Fruit fly (Drosophila melanogaster): ENCODE results near the gene CG14860.
A peak's percentile ranks its signal among the peaks of the same experiment; 100 is the strongest.

CG14860 gene

DNA sequence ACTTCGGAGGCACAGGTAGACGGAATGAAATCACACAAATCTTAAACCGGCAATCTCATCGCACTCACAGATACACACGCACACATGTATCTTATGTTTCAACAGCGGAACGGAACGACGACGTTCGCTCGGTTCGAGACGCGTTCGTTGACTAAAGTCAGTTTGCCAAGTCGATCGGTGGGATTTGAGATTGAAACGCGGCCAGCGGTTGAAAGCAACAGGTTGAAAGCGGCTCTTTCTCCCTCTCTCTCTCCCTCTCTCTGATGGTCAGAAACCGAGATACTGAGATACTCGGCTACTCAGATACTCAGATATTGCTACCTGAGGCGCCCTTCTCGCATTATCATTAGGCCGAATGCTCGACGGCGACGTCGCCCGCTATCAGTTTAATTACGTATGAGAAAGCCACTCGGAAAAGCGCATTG lies 40.8 kb upstream of the CG14860 start (continued):
- no peak for TF ChIP-seq sim (GFP tag; IDR thresholded peaks at IDR 0.05)
- no peak for TF ChIP-seq Fer2 (tag; optimal IDR thresholded peaks at IDR 0.05)
- no peak for TF ChIP-seq CG7786 (GFP tag; optimal IDR thresholded peaks at IDR 0.05)
- TF ChIP-seq CG31224 (GFP tag; IDR thresholded peaks at IDR 0.05): no peak
- TF ChIP-seq scrt (GFP tag; optimal IDR thresholded peaks at IDR 0.05): peak; percentile 69
- TF ChIP-seq CG14014 (GFP tag; IDR thresholded peaks at IDR 0.05): peak; percentile 33; the same call in 1 of the 2 replicates
- peak in 1 of 2 experiments; percentile 28 for TF ChIP-seq insv (GFP tag; optimal IDR thresholded peaks at IDR 0.05)
- no peak for TF ChIP-seq CG8359 (GFP tag; optimal IDR thresholded peaks at IDR 0.05; ENCODE audit: borderline replicate concordance)
- peak; percentile 8 for TF ChIP-seq ATbp (GFP tag; optimal IDR thresholded peaks at IDR 0.05)
- TF ChIP-seq kah (GFP tag; optimal IDR thresholded peaks at IDR 0.05): peak; percentile 41
- TF ChIP-seq usp (GFP tag; optimal IDR thresholded peaks at IDR 0.05): no peak
- TF ChIP-seq CG10462 (GFP tag; optimal IDR thresholded peaks at IDR 0.05): no peak
- TF ChIP-seq CG4617 (GFP tag; optimal IDR thresholded peaks at IDR 0.05; ENCODE audit: borderline replicate concordance): no peak
- no peak for TF ChIP-seq pzg (GFP tag; optimal IDR thresholded peaks at IDR 0.05)
- TF ChIP-seq gcm (GFP tag; optimal IDR thresholded peaks at IDR 0.05): no peak
- no peak for TF ChIP-seq CG14710 (tag; optimal IDR thresholded peaks at IDR 0.05)
- peak; percentile 50; the same call in 1 of the 2 replicates for TF ChIP-seq Atf6 (GFP tag; IDR thresholded peaks at IDR 0.05)
- TF ChIP-seq pho (GFP tag; optimal IDR thresholded peaks at IDR 0.05): peak; percentile 24
- TF ChIP-seq CG6683 (GFP tag; optimal IDR thresholded peaks at IDR 0.05): peak; percentile 62
- peak; percentile 25; the same call in 1 of the 2 replicates for TF ChIP-seq amos (GFP tag; IDR thresholded peaks at IDR 0.05; ENCODE audit: partially characterized antibody)
- peak; percentile 75 for TF ChIP-seq nom (GFP tag; optimal IDR thresholded peaks at IDR 0.05)
- TF ChIP-seq nau (GFP tag; optimal IDR thresholded peaks at IDR 0.05): peak; percentile 24
- no peak for TF ChIP-seq Sry-δ (GFP tag; optimal IDR thresholded peaks at IDR 0.05)
- 0 out of 2 replicates have a peak, but pooled peaks have one; percentile 8 for TF ChIP-seq CG10959 (GFP tag; IDR thresholded peaks at IDR 0.05)
- no peak for TF ChIP-seq crp (GFP tag; optimal IDR thresholded peaks at IDR 0.05)
- no peak for TF ChIP-seq ato (GFP tag; IDR thresholded peaks at IDR 0.05; ENCODE audit: partially characterized antibody)
- 0 out of 2 replicates have a peak, but pooled peaks have one; percentile 29 for TF ChIP-seq wdn (GFP tag; IDR thresholded peaks at IDR 0.05)
- no peak for TF ChIP-seq Tbp (GFP tag; optimal IDR thresholded peaks at IDR 0.05)
- peak; percentile 19 for TF ChIP-seq NfI (GFP tag; optimal IDR thresholded peaks at IDR 0.05)
- no peak for TF ChIP-seq al (GFP tag; IDR thresholded peaks at IDR 0.05)
- no peak for TF ChIP-seq CG10654 (GFP tag; optimal IDR thresholded peaks at IDR 0.05)
- no peak for TF ChIP-seq Bdp1 (GFP tag; optimal IDR thresholded peaks at IDR 0.05)
- TF ChIP-seq tll (GFP tag; optimal IDR thresholded peaks at IDR 0.05): peak in 1 of 2 experiments; percentile 97
- TF ChIP-seq CG15514 (GFP tag; optimal IDR thresholded peaks at IDR 0.05): peak; percentile 68
- TF ChIP-seq mirr (GFP tag; optimal IDR thresholded peaks at IDR 0.05): peak; percentile 88
- TF ChIP-seq Vsx1 (GFP tag; optimal IDR thresholded peaks at IDR 0.05): peak; percentile 72
- TF ChIP-seq Dad (GFP tag; optimal IDR thresholded peaks at IDR 0.05): no peak
- TF ChIP-seq Med (GFP tag): peak; percentile 91
- no peak for TF ChIP-seq CG7928 (GFP tag; optimal IDR thresholded peaks at IDR 0.05)
- no peak for TF ChIP-seq CG15073 (GFP tag; optimal IDR thresholded peaks at IDR 0.05)
- TF ChIP-seq Antp (GFP tag; optimal IDR thresholded peaks at IDR 0.05): no peak
- TF ChIP-seq CG11085 (GFP tag; IDR thresholded peaks at IDR 0.05): no peak
- TF ChIP-seq CG34224 (GFP tag; IDR thresholded peaks at IDR 0.05; ENCODE audit: partially characterized antibody): no peak; the same call in 2 of the 3 replicates
- no peak for TF ChIP-seq gro (GFP tag; optimal IDR thresholded peaks at IDR 0.05)
- no peak for TF ChIP-seq CG31388 (GFP tag; optimal IDR thresholded peaks at IDR 0.05)
- TF ChIP-seq CG9215 (GFP tag; IDR thresholded peaks at IDR 0.05): no peak
- no peak for TF ChIP-seq Dip2 (GFP tag; IDR thresholded peaks at IDR 0.05)
- TF ChIP-seq CG11398 (GFP tag; optimal IDR thresholded peaks at IDR 0.05): no peak
- peak; percentile 31 for TF ChIP-seq CG3995 (GFP tag; optimal IDR thresholded peaks at IDR 0.05)
- peak; percentile 12 for TF ChIP-seq CG33213 (GFP tag; optimal IDR thresholded peaks at IDR 0.05)

Measured in whole organism, embryonic.